Worm (Caenorhabditis elegans): ENCODE results near the gene gyg-2.

The gyg-2 gene

DNA sequence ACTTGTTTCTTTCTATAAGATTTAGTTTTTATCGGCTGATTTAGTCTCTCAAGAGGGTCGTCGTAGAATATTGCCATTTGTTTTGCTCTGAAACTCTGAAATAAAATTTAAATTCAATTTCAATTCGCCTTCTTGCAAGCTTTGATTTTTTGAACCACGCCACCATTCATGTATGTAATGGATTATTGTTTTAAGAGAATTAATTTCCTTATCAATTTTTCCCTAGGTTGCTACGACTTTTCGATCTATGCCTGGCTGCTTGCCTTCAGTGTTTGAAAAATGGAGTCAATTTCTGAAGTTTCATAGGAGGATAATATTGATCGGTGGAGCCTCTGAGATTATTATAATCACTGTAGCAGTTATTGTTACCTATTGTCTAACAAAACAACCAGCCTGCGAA lies 10.5 kb downstream of the gyg-2 start, which contains the start of the genes clec-38 and clec-34:
TSS of gene clec-38 (minus strand) at position 101 of the 400 bp plus-strand sequence.
TSS of gene clec-34 (plus strand) at position 248 of the 400 bp plus-strand sequence.
- TF ChIP-seq lin-38 (GFP tag; IDR thresholded peaks at IDR 0.05): no peak
- TF ChIP-seq mxl-3 (GFP tag; optimal IDR thresholded peaks at IDR 0.05): no peak
- no peak for TF ChIP-seq set-16 (GFP tag; IDR thresholded peaks at IDR 0.05)
- TF ChIP-seq F44E2.7 (GFP tag; IDR thresholded peaks at IDR 0.05): no peak
- peak in 1 of 2 experiments; percentile 4 for TF ChIP-seq unc-62 (GFP tag; optimal IDR thresholded peaks at IDR 0.05 in 1 of 2)
- TF ChIP-seq unc-62 (tag; optimal IDR thresholded peaks at IDR 0.05): no peak
- no peak for TF ChIP-seq ZK546.5 (tag; optimal IDR thresholded peaks at IDR 0.05)
- no peak for TF ChIP-seq zag-1 (tag; optimal IDR thresholded peaks at IDR 0.05)
- no peak for TF ChIP-seq Y48G9A.11 (GFP tag; IDR thresholded peaks at IDR 0.05)
- TF ChIP-seq nhr-77 (tag; optimal IDR thresholded peaks at IDR 0.05): no peak

- no peak for TF ChIP-seq mdl-1 (tag; optimal IDR thresholded peaks at IDR 0.05)
- TF ChIP-seq mep-1 (tag; optimal IDR thresholded peaks at IDR 0.05): no peak
- TF ChIP-seq dpl-1 (GFP tag; optimal IDR thresholded peaks at IDR 0.05): no peak
- TF ChIP-seq dve-1 (tag; optimal IDR thresholded peaks at IDR 0.05; ENCODE audit: insufficient read depth): no peak
- TF ChIP-seq F37D6.2 (tag; optimal IDR thresholded peaks at IDR 0.05): no peak
- TF ChIP-seq jun-1 (tag; optimal IDR thresholded peaks at IDR 0.05): no peak
- no peak for TF ChIP-seq Y105C5A.15 (GFP tag; IDR thresholded peaks at IDR 0.05)
- TF ChIP-seq lim-7 (GFP tag; IDR thresholded peaks at IDR 0.05): no peak
- TF ChIP-seq ama-1 (optimal IDR thresholded peaks at IDR 0.05): no peak
These were observed 12.4 kb downstream of the gyg-2 start, which contains the start of gene T25E12.16 for ce11 chrV:16733681-16734080. TSS of gene T25E12.16 (minus strand) at chrV:16733781.

- TF ChIP-seq nhr-237 (tag; optimal IDR thresholded peaks at IDR 0.05) (no peak), egl-27 (tag; optimal IDR thresholded peaks at IDR 0.05) (no peak), duxl-1 (tag; optimal IDR thresholded peaks at IDR 0.05; ENCODE audit: poor library complexity) (no peak), php-3 (GFP tag; IDR thresholded peaks at IDR 0.05) (no peak), nhr-42 (GFP tag; IDR thresholded peaks at IDR 0.05) (no peak), gei-8 (GFP tag; optimal IDR thresholded peaks at IDR 0.05) (no peak), hif-1 (tag; optimal IDR thresholded peaks at IDR 0.05) (no peak), F37D6.2 (tag; optimal IDR thresholded peaks at IDR 0.05) (no peak), nhr-10 (tag; optimal IDR thresholded peaks at IDR 0.05) (no peak), ctbp-1 (GFP tag; IDR thresholded peaks at IDR 0.05) (no peak), snpc-4 (tag; optimal IDR thresholded peaks at IDR 0.05) (no peak), daf-19 (GFP tag; conservative IDR thresholded peaks at IDR 0.05) (no peak), dmd-9 (GFP tag; IDR thresholded peaks at IDR 0.05) (no peak), F26F4.8 (GFP tag; conservative IDR thresholded peaks at IDR 0.05) (no peak), hmg-1.1 (GFP tag; IDR thresholded peaks at IDR 0.05) (no peak), ceh-62 (tag; optimal IDR thresholded peaks at IDR 0.05) (no peak), daf-16 (GFP tag; optimal IDR thresholded peaks at IDR 0.05) (no peak), daf-16 (tag; optimal IDR thresholded peaks at IDR 0.05) (no peak), T20F7.1 (GFP tag; optimal IDR thresholded peaks at IDR 0.05) (no peak)
These were observed 14.5 kb downstream of the gyg-2 start, which contains the start of gene srz-100 for ce11 chrV:16731600-16731999. TSS of gene srz-100 (plus strand) at chrV:16731900.

DNA sequence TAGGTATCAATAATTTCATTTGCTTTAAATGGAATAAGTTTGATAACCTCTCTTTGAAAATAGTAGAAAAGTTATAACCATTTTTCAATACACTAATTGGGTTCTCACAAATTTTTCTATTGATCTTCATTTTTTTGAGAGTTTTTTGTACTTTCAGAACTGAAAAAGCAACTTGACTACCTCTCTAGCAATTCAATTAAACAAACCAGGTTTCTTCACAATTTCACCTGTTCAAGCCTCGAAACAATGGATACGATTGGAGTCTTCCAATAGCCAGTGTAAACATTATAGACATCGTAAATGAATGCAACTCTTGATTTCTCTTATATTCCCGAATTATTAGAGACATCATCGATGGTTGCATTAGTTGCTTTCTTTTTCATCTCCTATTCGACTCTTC lies 16.1 kb downstream of the gyg-2 start, which contains the start of gene srz-99:
TSS of gene srz-99 (plus strand) at position 301 of the 400 bp plus-strand sequence.
- TF ChIP-seq aly-2 (tag; optimal IDR thresholded peaks at IDR 0.05): no peak
- TF ChIP-seq lin-38 (GFP tag; IDR thresholded peaks at IDR 0.05): no peak
- no peak for TF ChIP-seq lsy-2 (tag; optimal IDR thresholded peaks at IDR 0.05)
- TF ChIP-seq tra-1 (GFP tag; IDR thresholded peaks at IDR 0.05): no peak
- TF ChIP-seq nhr-28 (tag; optimal IDR thresholded peaks at IDR 0.05): no peak
- TF ChIP-seq egl-27 (tag; optimal IDR thresholded peaks at IDR 0.05): no peak
- TF ChIP-seq F10B5.3 (tag; optimal IDR thresholded peaks at IDR 0.05): no peak
- TF ChIP-seq ces-1 (GFP tag; optimal IDR thresholded peaks at IDR 0.05): no peak
- no peak for TF ChIP-seq pqm-1 (tag; optimal IDR thresholded peaks at IDR 0.05)
- TF ChIP-seq Y5F2A.4 (GFP tag; optimal IDR thresholded peaks at IDR 0.05): no peak
- TF ChIP-seq ceh-28 (tag; optimal IDR thresholded peaks at IDR 0.05): no peak
- TF ChIP-seq nhr-48 (tag; optimal IDR thresholded peaks at IDR 0.05): no peak
- no peak for TF ChIP-seq mdl-1 (tag; optimal IDR thresholded peaks at IDR 0.05)
- no peak for TF ChIP-seq nhr-11 (tag; optimal IDR thresholded peaks at IDR 0.05)
- TF ChIP-seq daf-8 (GFP tag; IDR thresholded peaks at IDR 0.05): no peak
- no peak for TF ChIP-seq unc-39 (tag; optimal IDR thresholded peaks at IDR 0.05)

All from whole organism, L4 larva.